Worm (Caenorhabditis elegans) whole organism, L1 larva: ENCODE data around the gene syx-6.
A peak's percentile ranks its signal among the peaks of the same experiment; 100 is the strongest.

Experiments
- C04F5.9 ChIP-seq: sonication (generic microtip); optimal IDR thresholded peaks from 2 replicates; lab custom pipeline; 2016; ENCODE audit warnings: missing genetic modification characterization, missing compliant biosample characterization
- C16A3.4 ChIP-seq: fragments of 150-350 bp; optimal IDR thresholded peaks from 2 replicates; lab custom pipeline; 2014; ENCODE audit warnings: missing biosample characterization, missing genetic modification characterization
- Y116A8C.19 ChIP-seq: sonication (generic microtip); optimal IDR thresholded peaks from 2 replicates; lab custom pipeline; 2016; ENCODE audit warnings: missing compliant biosample characterization, missing genetic modification characterization, borderline replicate concordance
- ceh-8 ChIP-seq: fragments of 200-800 bp; sonication (Bioruptor generic); optimal IDR thresholded peaks from 2 replicates; lab custom pipeline; 2018; ENCODE audit warnings: mild to moderate bottlenecking, missing genetic modification characterization, moderate library complexity, missing compliant biosample characterization
- ceh-88 ChIP-seq: fragments of 200-800 bp; sonication (Bioruptor generic); IDR thresholded peaks from 2 replicates; pipeline ENCODE4 v1.3.6; 2022; ENCODE audit warnings: missing genetic modification characterization, missing compliant biosample characterization
- ces-1 ChIP-seq: fragments of 150-350 bp; optimal IDR thresholded peaks from 2 replicates; lab custom pipeline; 2014; ENCODE audit warnings: missing biosample characterization, missing genetic modification reagents, missing genetic modification characterization
- dpl-1 ChIP-seq, 3 experiments: fragments of 150-350 bp in 2 of 3; sonication (generic microtip) in 1 of 3; optimal IDR thresholded peaks; 2 replicates each; lab custom pipeline; 2014 to 2017; ENCODE audit warnings: missing biosample characterization in 3 of 3, missing genetic modification characterization in 3 of 3, missing genetic modification reagents in 3 of 3
- efl-1 ChIP-seq, 4 experiments: fragments of 150-350 bp; optimal IDR thresholded peaks in 3 of 4; peaks in 1 of 4; 1 replicate in 1 of 4; 2 replicates in 3 of 4; lab custom pipeline; 2014; ENCODE audit warnings: missing biosample characterization in 2 of 4, missing genetic modification characterization in 2 of 4, missing genetic modification reagents in 2 of 4
- egl-27 ChIP-seq, 2 experiments: fragments of 150-350 bp in 1 of 2; sonication (generic microtip); optimal IDR thresholded peaks; 3 replicates each; lab custom pipeline; 2017 to 2018; ENCODE audit warnings: missing biosample characterization in 2 of 2, missing genetic modification characterization in 2 of 2, missing genetic modification reagents in 2 of 2
- elt-2 ChIP-seq: sonication (generic microtip); optimal IDR thresholded peaks from 2 replicates; lab custom pipeline; 2016; ENCODE audit warnings: missing genetic modification characterization, mild to moderate bottlenecking, inconsistent platforms, missing compliant biosample characterization, missing genetic modification reagents
- elt-3 ChIP-seq, 6 experiments: fragments of 150-350 bp in 1 of 6; sonication (generic microtip); optimal IDR thresholded peaks; 2 replicates each; lab custom pipeline; 2017 to 2018; ENCODE audit warnings: missing biosample characterization in 6 of 6, missing genetic modification characterization in 6 of 6, inconsistent platforms in 1 of 6
- fkh-10 ChIP-seq: sonication (generic microtip); optimal IDR thresholded peaks from 2 replicates; lab custom pipeline; 2017; ENCODE audit warnings: missing biosample characterization, missing genetic modification reagents, missing genetic modification characterization
- fkh-4 ChIP-seq: sonication (generic microtip); optimal IDR thresholded peaks from 2 replicates; lab custom pipeline; 2016; ENCODE audit warnings: missing compliant biosample characterization, missing genetic modification characterization, borderline replicate concordance
- grh-1 ChIP-seq: fragments of 200-800 bp; sonication (Bioruptor generic); IDR thresholded peaks from 2 replicates; pipeline ENCODE4 v1.3.6; 2022; ENCODE audit warnings: missing genetic modification reagents, missing genetic modification characterization, missing compliant biosample characterization
- hlh-17 ChIP-seq: fragments of 200-800 bp; sonication (Bioruptor generic); optimal IDR thresholded peaks from 2 replicates; lab custom pipeline; 2018; ENCODE audit warnings: missing genetic modification characterization, mild to moderate bottlenecking, missing compliant biosample characterization, moderate library complexity, borderline replicate concordance
- hpl-2 ChIP-seq: fragments of 150-350 bp; optimal IDR thresholded peaks from 2 replicates; lab custom pipeline; 2014; ENCODE audit warnings: missing biosample characterization, missing genetic modification reagents, missing genetic modification characterization
- irx-1 ChIP-seq: sonication (generic microtip); optimal IDR thresholded peaks from 2 replicates; lab custom pipeline; 2016; ENCODE audit warnings: missing genetic modification characterization, missing compliant biosample characterization
- isw-1 ChIP-seq: fragments of 200-800 bp; sonication (Bioruptor generic); IDR thresholded peaks from 2 replicates; pipeline ENCODE4 v1.3.6; 2022; ENCODE audit warnings: missing genetic modification characterization, missing compliant biosample characterization
- jun-1 ChIP-seq: fragments of 150-350 bp; optimal IDR thresholded peaks from 2 replicates; lab custom pipeline; 2014; ENCODE audit warnings: missing biosample characterization, missing genetic modification reagents, missing genetic modification characterization
- lin-15B ChIP-seq: fragments of 150-350 bp; sonication (generic microtip); optimal IDR thresholded peaks from 3 replicates; lab custom pipeline; 2014; ENCODE audit warnings: missing biosample characterization, missing genetic modification characterization
- lin-35 ChIP-seq, 2 experiments: fragments of 150-350 bp; optimal IDR thresholded peaks; 2 replicates each; lab custom pipeline; 2014; ENCODE audit warnings: missing biosample characterization in 2 of 2, missing genetic modification characterization in 2 of 2, missing genetic modification reagents in 2 of 2
- lir-3 ChIP-seq: sonication (generic microtip); optimal IDR thresholded peaks from 2 replicates; lab custom pipeline; 2016; ENCODE audit warnings: mild to moderate bottlenecking, missing genetic modification characterization, moderate library complexity, missing compliant biosample characterization; ENCODE audit not compliant: poor library complexity
- mdl-1 ChIP-seq, 2 experiments: fragments of 150-350 bp; optimal IDR thresholded peaks; 2 replicates each; lab custom pipeline; 2014 to 2017; ENCODE audit warnings: missing biosample characterization in 2 of 2, missing genetic modification characterization in 2 of 2, inconsistent platforms in 1 of 2
- mef-2 ChIP-seq: fragments of 150-350 bp; optimal IDR thresholded peaks from 2 replicates; lab custom pipeline; 2014; ENCODE audit warnings: missing biosample characterization, missing genetic modification characterization
- mep-1 ChIP-seq: fragments of 150-350 bp; optimal IDR thresholded peaks from 2 replicates; lab custom pipeline; 2014; ENCODE audit warnings: missing biosample characterization, missing genetic modification characterization
- nhr-19 ChIP-seq: fragments of 200-800 bp; sonication (Bioruptor generic); conservative IDR thresholded peaks from 2 replicates; pipeline ENCODE4 v1.3.6; 2022; ENCODE audit warnings: missing genetic modification characterization, missing compliant biosample characterization
- nhr-28 ChIP-seq: fragments of 150-350 bp; optimal IDR thresholded peaks from 2 replicates; lab custom pipeline; 2014; ENCODE audit warnings: missing biosample characterization, missing genetic modification characterization
- nhr-47 ChIP-seq: sonication (generic microtip); optimal IDR thresholded peaks from 2 replicates; lab custom pipeline; 2016; ENCODE audit warnings: mild to moderate bottlenecking, missing genetic modification characterization, moderate library complexity, missing compliant biosample characterization
- nhr-71 ChIP-seq: sonication (generic microtip); optimal IDR thresholded peaks from 2 replicates; lab custom pipeline; 2016; ENCODE audit warnings: mild to moderate bottlenecking, missing genetic modification characterization, moderate library complexity, missing compliant biosample characterization
- nhr-77 ChIP-seq: fragments of 150-350 bp; optimal IDR thresholded peaks from 2 replicates; lab custom pipeline; 2014; ENCODE audit warnings: missing biosample characterization, missing genetic modification characterization
- nhr-90 ChIP-seq: sonication (generic microtip); optimal IDR thresholded peaks from 2 replicates; lab custom pipeline; 2016; ENCODE audit warnings: mild to moderate bottlenecking, missing genetic modification characterization, missing compliant biosample characterization; ENCODE audit not compliant: poor library complexity
- pag-3 ChIP-seq: sonication (generic microtip); optimal IDR thresholded peaks from 2 replicates; lab custom pipeline; 2017; ENCODE audit warnings: missing genetic modification characterization, mild to moderate bottlenecking, missing compliant biosample characterization, antibody characterized with exemption, borderline replicate concordance; ENCODE audit not compliant: insufficient read depth
- pax-3 ChIP-seq: fragments of 200-800 bp; sonication (Bioruptor generic); optimal IDR thresholded peaks from 2 replicates; lab custom pipeline; 2018; ENCODE audit warnings: mild to moderate bottlenecking, missing genetic modification characterization, moderate library complexity, missing compliant biosample characterization
- snpc-4 ChIP-seq: fragments of 150-350 bp; optimal IDR thresholded peaks from 2 replicates; lab custom pipeline; 2014; ENCODE audit warnings: missing biosample characterization, missing genetic modification characterization
- snu-23 ChIP-seq: sonication (generic microtip); optimal IDR thresholded peaks from 2 replicates; lab custom pipeline; 2016; ENCODE audit warnings: missing genetic modification characterization, missing compliant biosample characterization
- tbx-2 ChIP-seq: sonication (generic microtip); optimal IDR thresholded peaks from 2 replicates; lab custom pipeline; 2016; ENCODE audit warnings: missing genetic modification characterization, missing compliant biosample characterization
- unc-130 ChIP-seq: fragments of 150-350 bp; optimal IDR thresholded peaks from 2 replicates; lab custom pipeline; 2017; ENCODE audit warnings: missing biosample characterization, missing genetic modification characterization, inconsistent platforms
- unc-30 ChIP-seq: sonication (generic microtip); optimal IDR thresholded peaks from 2 replicates; lab custom pipeline; 2017; ENCODE audit warnings: missing biosample characterization, missing genetic modification characterization
- unc-62 ChIP-seq: fragments of 150-350 bp; optimal IDR thresholded peaks from 2 replicates; lab custom pipeline; 2014; ENCODE audit warnings: missing biosample characterization, missing genetic modification reagents, missing genetic modification characterization
- unc-86 ChIP-seq: sonication (generic microtip); optimal IDR thresholded peaks from 2 replicates; lab custom pipeline; 2016; ENCODE audit warnings: missing genetic modification characterization, missing compliant biosample characterization
- unc-98 ChIP-seq: fragments of 200-800 bp; sonication (Bioruptor generic); IDR thresholded peaks from 2 replicates; pipeline ENCODE4 v1.3.6; 2022; ENCODE audit warnings: missing genetic modification characterization, missing compliant biosample characterization
- zag-1 ChIP-seq: fragments of 150-350 bp; optimal IDR thresholded peaks from 2 replicates; lab custom pipeline; 2014; ENCODE audit warnings: missing biosample characterization, missing genetic modification characterization
- zip-4 ChIP-seq: fragments of 200-800 bp; sonication (Bioruptor generic); optimal IDR thresholded peaks from 2 replicates; lab custom pipeline; 2018; ENCODE audit warnings: mild to moderate bottlenecking, missing genetic modification characterization, moderate library complexity, missing compliant biosample characterization

syx-6 gene

DNA sequence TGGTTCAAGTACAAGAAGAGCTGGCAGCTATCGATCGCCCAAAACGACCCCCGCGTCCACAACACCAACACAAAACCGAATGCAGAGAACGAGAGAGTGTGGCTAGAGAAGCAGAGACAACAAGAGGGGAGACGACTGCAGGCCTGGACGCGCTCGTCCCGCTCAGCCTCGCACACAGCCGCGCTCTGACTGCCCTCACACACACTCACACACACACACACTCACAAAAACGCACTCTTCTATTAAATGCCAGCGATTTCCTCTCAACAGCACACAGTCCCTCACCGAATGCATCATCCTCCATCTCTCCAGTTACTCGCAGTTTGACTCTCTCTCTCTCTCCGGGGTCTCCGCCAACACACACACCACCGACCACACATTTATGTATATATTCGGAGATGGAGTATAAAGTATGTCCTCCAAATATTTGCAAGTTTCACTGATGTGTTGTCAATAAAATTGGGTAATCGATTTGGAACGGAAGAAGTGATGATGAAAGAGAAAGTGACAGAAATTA is 36.6 kb upstream of the syx-6 start (continued):
- peak; percentile 60 for TF ChIP-seq elt-2 (tag; lab: Kevin White, UChicago)
- TF ChIP-seq ceh-8, result peak; percentile 76
- TF ChIP-seq unc-30 (tag; lab: Kevin White, UChicago), result no peak
- TF ChIP-seq dpl-1 (GFP tag; optimal IDR thresholded peaks at IDR 0.05; lab: Kevin White, UChicago), result peak; percentile 52 to 63 (median 55)
- peak; percentile 95 for TF ChIP-seq C16A3.4 (tag; lab: Kevin White, UChicago)
- TF ChIP-seq nhr-47 (tag; lab: Kevin White, UChicago), result peak; percentile 91
- peak; percentile 85 for TF ChIP-seq mep-1
- peak; percentile 97 for TF ChIP-seq nhr-71
- peak; percentile 92 for TF ChIP-seq fkh-10 (GFP tag; lab: Kevin White, UChicago)
- TF ChIP-seq hlh-17 (GFP tag; lab: Kevin White, UChicago), result no peak
- peak; percentile 75 for TF ChIP-seq pax-3 (tag; lab: Kevin White, UChicago)
- TF ChIP-seq egl-27 (tag; optimal IDR thresholded peaks at IDR 0.05; lab: Kevin White, UChicago), result peak; percentile 85 to 90
- peak; percentile 61 for TF ChIP-seq pag-3
- peak; percentile 89 for TF ChIP-seq lir-3 (tag; lab: Kevin White, UChicago)
- TF ChIP-seq isw-1, result peak; percentile 77
- TF ChIP-seq unc-86 (tag; lab: Kevin White, UChicago), result peak; percentile 91
- TF ChIP-seq ceh-88, result peak; percentile 38; the same call in 1 of the 2 replicates
- TF ChIP-seq nhr-19 (GFP tag; lab: Robert Waterston, UW), result peak; percentile 85
- TF ChIP-seq mdl-1 (tag; optimal IDR thresholded peaks at IDR 0.05; lab: Kevin White, UChicago), result peak in 1 of 2 experiments; percentile 91
- no peak for TF ChIP-seq nhr-28
- TF ChIP-seq jun-1 (tag; lab: Kevin White, UChicago), result peak; percentile 96
- peak in 5 of 6 experiments; percentile 22 to 86 (median 58) for TF ChIP-seq elt-3 (tag; optimal IDR thresholded peaks at IDR 0.05; lab: Kevin White, UChicago)
- no peak for TF ChIP-seq unc-98
- peak; percentile 98 for TF ChIP-seq snu-23 (GFP tag; lab: Kevin White, UChicago)
- TF ChIP-seq efl-1 (optimal IDR thresholded peaks at IDR 0.05; lab: Kevin White, UChicago), result peak; percentile 64 to 72
- peak; percentile 34 to 93 for TF ChIP-seq efl-1 (GFP tag; optimal IDR thresholded peaks at IDR 0.05 in 1 of 2; lab: Kevin White, UChicago)
- TF ChIP-seq snpc-4 (tag; lab: Kevin White, UChicago), result peak; percentile 18
- TF ChIP-seq lin-15B (tag; lab: Kevin White, UChicago), result peak; percentile 17
- peak; percentile 75 for TF ChIP-seq hpl-2 (GFP tag; lab: Kevin White, UChicago)
- TF ChIP-seq tbx-2 (tag; lab: Kevin White, UChicago), result peak; percentile 93
- TF ChIP-seq Y116A8C.19 (tag; lab: Kevin White, UChicago), result no peak
- TF ChIP-seq C04F5.9, result peak; percentile 4
- peak; percentile 86 for TF ChIP-seq nhr-90 (tag; lab: Kevin White, UChicago)
- TF ChIP-seq mef-2 (tag; lab: Kevin White, UChicago), result peak; percentile 83
- peak; percentile 69 for TF ChIP-seq irx-1 (tag; lab: Kevin White, UChicago)
- peak; percentile 75 for TF ChIP-seq ces-1
- peak; percentile 14 for TF ChIP-seq fkh-4 (tag; lab: Kevin White, UChicago)
- peak; percentile 69 for TF ChIP-seq zip-4 (GFP tag; lab: Kevin White, UChicago)
- peak; percentile 91 for TF ChIP-seq nhr-77 (tag; lab: Kevin White, UChicago)
- peak; percentile 82 for TF ChIP-seq unc-130 (tag; lab: Kevin White, UChicago)
- no peak for TF ChIP-seq unc-62
- peak; percentile 87 for TF ChIP-seq zag-1 (tag; lab: Kevin White, UChicago)
- TF ChIP-seq lin-35 (GFP tag; optimal IDR thresholded peaks at IDR 0.05; lab: Kevin White, UChicago), result peak; percentile 79 to 86
- 0 out of 2 replicates have a peak, but pooled peaks have one; percentile 48 for TF ChIP-seq grh-1
